Fruit fly (Drosophila melanogaster) whole organism, embryonic: ENCODE data around the gene GIIIspla2.
A peak's percentile ranks its signal among the peaks of the same experiment; 100 is the strongest.

Experiments used
- Ada2b ChIP-seq: fragments of 200-800 bp; sonication (Bioruptor generic); IDR thresholded peaks from 2 replicates; pipeline ENCODE4 v1.3.6; 2022; ENCODE audit warnings: missing biosample characterization, missing genetic modification characterization
- CG10654 ChIP-seq: fragments of 200-800 bp; sonication (Bioruptor generic); optimal IDR thresholded peaks from 2 replicates; lab custom pipeline; 2016; ENCODE audit warnings: missing biosample characterization, missing genetic modification characterization
- CG11247 ChIP-seq: fragments of 200-800 bp; sonication (Bioruptor generic); IDR thresholded peaks from 2 replicates; pipeline ENCODE4 v1.3.6; 2022; ENCODE audit warnings: missing biosample characterization, missing genetic modification characterization
- CG14441 ChIP-seq: fragments of 200-800 bp; sonication (Bioruptor generic); IDR thresholded peaks from 2 replicates; pipeline ENCODE4 v1.3.6; 2022; ENCODE audit warnings: missing biosample characterization, missing genetic modification characterization
- CG14965 ChIP-seq: fragments of 200-800 bp; sonication (Bioruptor generic); optimal IDR thresholded peaks from 2 replicates; lab custom pipeline; 2016; ENCODE audit warnings: missing biosample characterization, missing genetic modification characterization, borderline replicate concordance
- CG17359 ChIP-seq: fragments of 200-800 bp; sonication (Bioruptor generic); optimal IDR thresholded peaks from 3 replicates; lab custom pipeline; 2018; ENCODE audit warnings: missing biosample characterization, mild to moderate bottlenecking, missing genetic modification characterization, moderate library complexity
- CG2889 ChIP-seq: fragments of 200-800 bp; sonication (Bioruptor generic); IDR thresholded peaks from 3 replicates; pipeline ENCODE4 v1.3.6; 2022; ENCODE audit warnings: missing biosample characterization, missing genetic modification characterization
- CG31224 ChIP-seq: fragments of 200-800 bp; sonication (Bioruptor generic); IDR thresholded peaks from 2 replicates; pipeline ENCODE4 v1.3.6; 2022; ENCODE audit warnings: missing biosample characterization, missing genetic modification characterization
- CG32772 ChIP-seq: fragments of 200-800 bp; sonication (Bioruptor generic); IDR thresholded peaks from 2 replicates; pipeline ENCODE4 v1.3.6; 2022; ENCODE audit warnings: missing biosample characterization, missing genetic modification characterization
- CG34422 ChIP-seq: fragments of 200-800 bp; sonication (Bioruptor generic); IDR thresholded peaks from 3 replicates; pipeline ENCODE4 v1.3.6; 2022; ENCODE audit warnings: missing biosample characterization, missing genetic modification characterization
- CG3847 ChIP-seq: fragments of 200-800 bp; sonication (Bioruptor generic); IDR thresholded peaks from 2 replicates; pipeline ENCODE4 v1.3.6; 2022; ENCODE audit warnings: missing biosample characterization, missing genetic modification characterization
- CG3995 ChIP-seq: fragments of 200-800 bp; sonication (Bioruptor generic); optimal IDR thresholded peaks from 3 replicates; lab custom pipeline; 2016; ENCODE audit warnings: missing biosample characterization, missing genetic modification characterization
- CG4360 ChIP-seq: fragments of 200-800 bp; sonication (Bioruptor generic); IDR thresholded peaks from 2 replicates; pipeline ENCODE4 v1.3.6; 2022; ENCODE audit warnings: missing biosample characterization, missing genetic modification characterization
- CG4617 ChIP-seq: fragments of 200-800 bp; sonication (Bioruptor generic); optimal IDR thresholded peaks from 3 replicates; lab custom pipeline; 2016; ENCODE audit warnings: missing biosample characterization, missing genetic modification characterization, borderline replicate concordance
- CG4820 ChIP-seq: fragments of 200-800 bp; sonication (Bioruptor generic); optimal IDR thresholded peaks from 3 replicates; lab custom pipeline; 2016; ENCODE audit warnings: missing biosample characterization, missing genetic modification characterization
- CG4854 ChIP-seq: fragments of 200-800 bp; sonication (Bioruptor generic); optimal IDR thresholded peaks from 2 replicates; lab custom pipeline; 2016; ENCODE audit warnings: missing biosample characterization, missing genetic modification characterization, inconsistent platforms
- CG5245 ChIP-seq: fragments of 200-800 bp; sonication (Bioruptor generic); optimal IDR thresholded peaks from 3 replicates; lab custom pipeline; 2016; ENCODE audit warnings: missing biosample characterization, missing genetic modification characterization
- CG6689 ChIP-seq: fragments of 200-800 bp; sonication (Bioruptor generic); IDR thresholded peaks from 2 replicates; pipeline ENCODE4 v1.3.6; 2022; ENCODE audit warnings: missing biosample characterization, missing genetic modification characterization
- CG6765 ChIP-seq: fragments of 200-800 bp; sonication (Bioruptor generic); optimal IDR thresholded peaks from 3 replicates; lab custom pipeline; 2017; ENCODE audit warnings: missing biosample characterization, mild to moderate bottlenecking, missing genetic modification characterization
- CG7786 ChIP-seq: fragments of 200-800 bp; sonication (Bioruptor generic); optimal IDR thresholded peaks from 2 replicates; lab custom pipeline; 2016; ENCODE audit warnings: missing biosample characterization, missing genetic modification characterization
- CG8359 ChIP-seq: fragments of 200-800 bp; sonication (Bioruptor generic); optimal IDR thresholded peaks from 2 replicates; lab custom pipeline; 2017; ENCODE audit warnings: missing biosample characterization, mild to moderate bottlenecking, missing genetic modification characterization, borderline replicate concordance
- CG9797 ChIP-seq: fragments of 200-800 bp; sonication (Bioruptor generic); optimal IDR thresholded peaks from 3 replicates; lab custom pipeline; 2018; ENCODE audit warnings: missing biosample characterization, mild to moderate bottlenecking, missing genetic modification characterization
- Doc2 ChIP-seq: fragments of 200-800 bp; sonication (Bioruptor generic); IDR thresholded peaks from 2 replicates; pipeline ENCODE4 v1.3.6; 2022; ENCODE audit warnings: missing biosample characterization, missing genetic modification characterization
- Doc3 ChIP-seq: fragments of 200-800 bp; sonication (Bioruptor generic); IDR thresholded peaks from 3 replicates; pipeline ENCODE4 v1.3.6; 2022; ENCODE audit warnings: missing biosample characterization, missing genetic modification characterization; ENCODE audit not compliant: partially characterized antibody
- HLH54F ChIP-seq: fragments of 200-800 bp; sonication (Bioruptor generic); optimal IDR thresholded peaks from 3 replicates; lab custom pipeline; 2016; ENCODE audit warnings: missing biosample characterization, missing genetic modification characterization
- MTF-1 ChIP-seq: fragments of 200-800 bp; sonication (Bioruptor generic); optimal IDR thresholded peaks from 2 replicates; lab custom pipeline; 2018; ENCODE audit warnings: missing biosample characterization, mild to moderate bottlenecking, missing genetic modification characterization, borderline replicate concordance
- Mad ChIP-seq: fragments of 200-800 bp; sonication (Bioruptor generic); optimal IDR thresholded peaks from 2 replicates; lab custom pipeline; 2016; ENCODE audit warnings: missing biosample characterization, missing genetic modification characterization
- NC2β ChIP-seq: fragments of 200-800 bp; sonication (Bioruptor generic); optimal IDR thresholded peaks from 2 replicates; lab custom pipeline; 2016; ENCODE audit warnings: missing biosample characterization, missing genetic modification characterization
- PHDP ChIP-seq: fragments of 200-800 bp; sonication (Bioruptor generic); optimal IDR thresholded peaks from 3 replicates; lab custom pipeline; 2018; ENCODE audit warnings: missing biosample characterization, mild to moderate bottlenecking, missing genetic modification characterization, moderate library complexity
- Poxn ChIP-seq: fragments of 200-800 bp; sonication (Bioruptor generic); IDR thresholded peaks from 2 replicates; pipeline ENCODE4 v1.3.6; 2022; ENCODE audit warnings: missing biosample characterization, missing genetic modification characterization
- Sox100B ChIP-seq: fragments of 200-800 bp; sonication (Bioruptor generic); optimal IDR thresholded peaks from 3 replicates; lab custom pipeline; 2018; ENCODE audit warnings: missing biosample characterization, mild to moderate bottlenecking, missing genetic modification characterization
- ab ChIP-seq: fragments of 200-800 bp; sonication (Bioruptor generic); optimal IDR thresholded peaks from 2 replicates; lab custom pipeline; 2016; ENCODE audit warnings: missing biosample characterization, missing genetic modification characterization
- al ChIP-seq: fragments of 200-800 bp; sonication (Bioruptor generic); IDR thresholded peaks from 2 replicates; pipeline ENCODE4 v1.3.6; 2022; ENCODE audit warnings: missing biosample characterization, missing genetic modification characterization
- ap ChIP-seq: fragments of 200-800 bp; sonication (Bioruptor generic); IDR thresholded peaks from 2 replicates; pipeline ENCODE4 v1.3.6; 2022; ENCODE audit warnings: missing biosample characterization, missing genetic modification characterization
- ato ChIP-seq: fragments of 200-800 bp; sonication (Bioruptor generic); IDR thresholded peaks from 2 replicates; pipeline ENCODE4 v1.3.6; 2022; ENCODE audit warnings: missing biosample characterization, missing genetic modification characterization; ENCODE audit not compliant: partially characterized antibody
- bcd ChIP-seq: fragments of 200-800 bp; sonication (Bioruptor generic); optimal IDR thresholded peaks from 2 replicates; lab custom pipeline; 2017; ENCODE audit warnings: missing biosample characterization, mild to moderate bottlenecking, missing genetic modification characterization
- cad ChIP-seq: fragments of >200 bp; optimal IDR thresholded peaks from 2 replicates; lab custom pipeline; 2017; ENCODE audit warnings: missing biosample characterization, missing genetic modification characterization
- chinmo ChIP-seq: fragments of 200-800 bp; sonication (Bioruptor generic); IDR thresholded peaks from 4 replicates; pipeline ENCODE4 v1.3.6; 2022; ENCODE audit warnings: missing biosample characterization, missing genetic modification characterization; ENCODE audit not compliant: partially characterized antibody
- chn ChIP-seq: fragments of 200-800 bp; sonication (Bioruptor generic); optimal IDR thresholded peaks from 2 replicates; lab custom pipeline; 2016; ENCODE audit warnings: missing biosample characterization, missing genetic modification characterization
- dati ChIP-seq: fragments of 200-800 bp; sonication (Bioruptor generic); IDR thresholded peaks from 2 replicates; pipeline ENCODE4 v1.3.6; 2022; ENCODE audit warnings: missing biosample characterization, missing genetic modification characterization
- eve ChIP-seq, 2 experiments: fragments of >200 bp; optimal IDR thresholded peaks; 2 replicates each; lab custom pipeline; 2017; ENCODE audit warnings: missing biosample characterization in 2 of 2, missing genetic modification characterization in 2 of 2
- gro ChIP-seq: fragments of 200-800 bp; sonication (Bioruptor generic); optimal IDR thresholded peaks from 2 replicates; lab custom pipeline; 2016; ENCODE audit warnings: missing biosample characterization, missing genetic modification characterization
- h ChIP-seq: fragments of >200 bp; optimal IDR thresholded peaks from 2 replicates; lab custom pipeline; 2017
- lilli ChIP-seq: fragments of 200-800 bp; sonication (Bioruptor generic); optimal IDR thresholded peaks from 3 replicates; lab custom pipeline; 2016; ENCODE audit warnings: missing biosample characterization, missing genetic modification characterization
- nmo ChIP-seq: fragments of 200-800 bp; sonication (Bioruptor generic); optimal IDR thresholded peaks from 2 replicates; lab custom pipeline; 2018; ENCODE audit warnings: missing biosample characterization, mild to moderate bottlenecking, missing genetic modification characterization, moderate library complexity
- otp ChIP-seq: fragments of 200-800 bp; sonication (Bioruptor generic); IDR thresholded peaks from 3 replicates; pipeline ENCODE4, ENCODE4 v1.3.6; 2022; ENCODE audit warnings: missing biosample characterization, missing genetic modification characterization
- ro ChIP-seq: fragments of 200-800 bp; sonication (Bioruptor generic); IDR thresholded peaks from 2 replicates; pipeline ENCODE4 v1.3.6; 2022; ENCODE audit warnings: missing biosample characterization, missing genetic modification characterization
- tx ChIP-seq: fragments of 200-800 bp; sonication (Bioruptor generic); optimal IDR thresholded peaks from 2 replicates; lab custom pipeline; 2016; ENCODE audit warnings: missing biosample characterization, missing genetic modification characterization
- vvl ChIP-seq: fragments of 200-800 bp; sonication (Bioruptor generic); IDR thresholded peaks from 2 replicates; pipeline ENCODE4 v1.3.6; 2022; ENCODE audit warnings: missing biosample characterization, missing genetic modification characterization
- zf30C ChIP-seq: fragments of 200-800 bp; sonication (Bioruptor generic); optimal IDR thresholded peaks from 3 replicates; lab custom pipeline; 2018; ENCODE audit warnings: missing biosample characterization, mild to moderate bottlenecking, missing genetic modification characterization

The GIIIspla2 gene

DNA sequence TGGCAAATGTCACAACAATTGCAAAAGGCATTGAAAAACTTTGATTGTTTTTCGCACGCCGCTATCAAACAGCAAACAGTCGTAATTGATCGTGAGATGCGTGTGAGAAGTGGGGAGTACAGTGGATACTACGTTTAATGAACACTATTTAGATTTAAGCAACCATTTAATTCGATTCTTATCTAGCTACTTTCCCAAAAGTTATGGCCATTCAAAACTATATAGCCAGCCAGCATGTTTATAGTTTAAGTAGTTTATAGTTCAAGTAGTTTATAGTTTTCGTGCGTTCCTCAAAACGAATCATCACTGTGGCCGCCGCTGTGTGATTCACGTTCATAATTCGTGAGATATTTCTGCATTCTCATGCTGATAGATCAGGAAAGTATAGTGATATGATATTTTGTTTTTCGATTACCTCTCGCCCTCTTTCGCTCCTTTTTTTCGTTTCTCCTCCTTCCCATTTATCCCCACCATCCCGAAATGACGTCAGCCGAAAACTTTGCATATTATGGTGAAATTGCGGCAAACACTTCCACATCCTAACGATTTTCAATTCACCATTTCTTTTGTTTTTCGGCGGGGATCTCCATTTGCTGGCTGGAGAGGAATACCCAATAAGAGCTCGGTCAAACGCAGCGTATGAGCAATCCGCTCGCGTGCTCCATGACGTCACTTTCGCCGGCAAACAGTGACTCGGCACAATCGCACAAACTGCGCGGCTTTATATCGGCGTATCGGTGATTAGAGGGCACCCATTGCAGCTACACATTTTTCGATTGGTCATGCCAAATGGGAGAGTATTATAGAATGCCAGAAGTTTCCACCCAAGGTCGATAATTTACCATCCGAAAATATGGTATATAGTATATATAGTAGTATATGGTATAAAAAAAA is 43.8 kb upstream of the GIIIspla2 start (continued):
- peak; percentile 72 for TF ChIP-seq Poxn (GFP tag; lab: Robert Waterston, UW)
- TF ChIP-seq NC2β (GFP tag; lab: Kevin White, UChicago): no peak
- TF ChIP-seq al (GFP tag; lab: Robert Waterston, UW): peak; percentile 63; the same call in 1 of the 2 replicates
- 0 out of 2 replicates have a peak, but pooled peaks have one; percentile 43 for TF ChIP-seq CG32772 (GFP tag; lab: Robert Waterston, UW)
- TF ChIP-seq bcd (GFP tag; lab: Kevin White, UChicago): peak; percentile 44
- no peak for TF ChIP-seq CG8359 (GFP tag; lab: Kevin White, UChicago)
- 0 out of 3 replicates have a peak, but pooled peaks have one; percentile 35 for TF ChIP-seq CG2889 (GFP tag; lab: Robert Waterston, UW)
- peak; percentile 63 for TF ChIP-seq HLH54F (GFP tag; lab: Kevin White, UChicago)
- peak; percentile 12 for TF ChIP-seq CG4820
- TF ChIP-seq CG34422 (GFP tag; lab: Robert Waterston, UW): no peak
- no peak for TF ChIP-seq ap (GFP tag; lab: Robert Waterston, UW)
- TF ChIP-seq ato: no peak
- no peak for TF ChIP-seq CG10654 (GFP tag; lab: Kevin White, UChicago)
- no peak for TF ChIP-seq dati (GFP tag; lab: Robert Waterston, UW)
- TF ChIP-seq chn: peak; percentile 15
- no peak for TF ChIP-seq eve (GFP tag; optimal IDR thresholded peaks at IDR 0.05; lab: Kevin White, UChicago)
- no peak for TF ChIP-seq CG5245 (GFP tag; lab: Kevin White, UChicago)
- TF ChIP-seq Mad (GFP tag; lab: Kevin White, UChicago): no peak
- peak; percentile 22 for TF ChIP-seq gro (GFP tag; lab: Kevin White, UChicago)
- TF ChIP-seq Sox100B (GFP tag; lab: Kevin White, UChicago): peak; percentile 4
- peak; percentile 73 for TF ChIP-seq Ada2b (GFP tag; lab: Robert Waterston, UW)
- no peak for TF ChIP-seq chinmo (GFP tag; lab: Robert Waterston, UW)
- no peak for TF ChIP-seq otp (GFP tag; lab: Robert Waterston, UW)
- no peak for TF ChIP-seq zf30C (GFP tag; lab: Kevin White, UChicago)
- no peak for TF ChIP-seq cad (GFP tag; lab: Kevin White, UChicago)
- peak; percentile 59 for TF ChIP-seq CG17359 (tag; lab: Kevin White, UChicago)
- peak; percentile 48 for TF ChIP-seq CG4854 (GFP tag; lab: Kevin White, UChicago)
- no peak for TF ChIP-seq h
- peak; percentile 56; the same call in 1 of the 2 replicates for TF ChIP-seq vvl
- no peak for TF ChIP-seq Doc3 (GFP tag; lab: Robert Waterston, UW)
- no peak for TF ChIP-seq MTF-1 (GFP tag; lab: Kevin White, UChicago)
- 0 out of 2 replicates have a peak, but pooled peaks have one; percentile 12 for TF ChIP-seq CG11247 (GFP tag; lab: Robert Waterston, UW)
- TF ChIP-seq PHDP: peak; percentile 63
- TF ChIP-seq lilli (GFP tag; lab: Kevin White, UChicago): peak; percentile 73
- TF ChIP-seq CG3995 (GFP tag; lab: Kevin White, UChicago): peak; percentile 7
- TF ChIP-seq tx: peak; percentile 43
- no peak for TF ChIP-seq ro (GFP tag; lab: Robert Waterston, UW)
- peak; percentile 75 for TF ChIP-seq CG14441
- no peak for TF ChIP-seq CG9797 (GFP tag; lab: Kevin White, UChicago)
- no peak for TF ChIP-seq CG4617 (GFP tag; lab: Kevin White, UChicago)
- no peak for TF ChIP-seq CG14965 (GFP tag; lab: Kevin White, UChicago)
- TF ChIP-seq CG31224: peak; percentile 62
- TF ChIP-seq ab: no peak
- TF ChIP-seq CG6765 (GFP tag; lab: Kevin White, UChicago): no peak
- TF ChIP-seq Doc2: no peak
- TF ChIP-seq nmo (GFP tag; lab: Kevin White, UChicago): peak; percentile 16
- no peak for TF ChIP-seq CG4360 (GFP tag; lab: Robert Waterston, UW)
- peak; percentile 69 for TF ChIP-seq CG7786 (GFP tag; lab: Kevin White, UChicago)
- TF ChIP-seq CG3847: peak; percentile 43; the same call in 1 of the 2 replicates
- 0 out of 2 replicates have a peak, but pooled peaks have one; percentile 18 for TF ChIP-seq CG6689 (GFP tag; lab: Robert Waterston, UW)
